Worm (Caenorhabditis elegans): Measurements from ENCODE around the gene T08A9.13.

DNA sequence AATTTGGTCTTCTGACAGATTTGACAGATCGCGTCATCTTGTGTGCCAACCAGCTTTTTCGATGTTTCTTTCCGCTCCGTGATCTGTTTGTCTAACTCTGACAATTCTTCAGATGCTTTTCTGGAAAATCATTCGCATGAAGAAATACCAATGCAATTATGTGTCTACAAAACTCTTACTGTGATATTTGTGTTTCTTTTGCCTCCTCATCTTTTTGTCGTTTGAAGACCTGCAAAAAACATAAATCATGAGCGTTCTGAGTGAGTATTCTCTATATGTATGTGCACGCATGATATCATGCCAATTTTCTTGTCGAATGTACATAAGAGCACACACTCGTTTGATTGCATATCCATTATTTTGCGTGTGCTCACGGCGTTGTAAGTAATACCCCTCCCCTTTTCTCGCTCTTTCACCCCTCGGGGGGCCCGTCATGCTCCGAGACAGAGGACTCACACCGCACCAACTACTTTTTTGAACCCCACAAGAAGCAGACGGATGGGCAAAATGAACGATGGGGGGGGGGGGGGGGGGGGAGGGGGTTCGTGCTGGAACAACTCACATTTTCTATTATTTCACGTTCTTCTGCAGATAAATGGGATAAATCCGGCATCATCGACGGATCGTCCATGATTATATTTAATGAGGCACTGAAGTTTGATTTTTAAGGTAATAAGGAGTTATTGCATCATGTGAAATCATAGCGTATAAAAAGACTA is 42.4 kb downstream of the T08A9.13 start, which contains the start of gene unc-10:
- TF ChIP-seq blmp-1 (tag; optimal IDR thresholded peaks at IDR 0.05), result no peak
- TF ChIP-seq snpc-4 (tag; optimal IDR thresholded peaks at IDR 0.05), result no peak
- TF ChIP-seq unc-62 (GFP tag; optimal IDR thresholded peaks at IDR 0.05), result no peak
- no peak for TF ChIP-seq nhr-237 (tag; optimal IDR thresholded peaks at IDR 0.05)
- TF ChIP-seq mep-1 (tag; optimal IDR thresholded peaks at IDR 0.05), result no peak
- TF ChIP-seq lsy-2 (tag; optimal IDR thresholded peaks at IDR 0.05), result no peak
- TF ChIP-seq pha-4 (tag; optimal IDR thresholded peaks at IDR 0.05), result no peak
- no peak for TF ChIP-seq nhr-28 (tag; optimal IDR thresholded peaks at IDR 0.05)
- TF ChIP-seq lin-13 (tag; optimal IDR thresholded peaks at IDR 0.05), result no peak
